Worm (Caenorhabditis elegans): ENCODE measurements around the gene F16B4.6.
A peak's percentile ranks its signal among the peaks of the same experiment; 100 is the strongest.

Gene F16B4.6

DNA sequence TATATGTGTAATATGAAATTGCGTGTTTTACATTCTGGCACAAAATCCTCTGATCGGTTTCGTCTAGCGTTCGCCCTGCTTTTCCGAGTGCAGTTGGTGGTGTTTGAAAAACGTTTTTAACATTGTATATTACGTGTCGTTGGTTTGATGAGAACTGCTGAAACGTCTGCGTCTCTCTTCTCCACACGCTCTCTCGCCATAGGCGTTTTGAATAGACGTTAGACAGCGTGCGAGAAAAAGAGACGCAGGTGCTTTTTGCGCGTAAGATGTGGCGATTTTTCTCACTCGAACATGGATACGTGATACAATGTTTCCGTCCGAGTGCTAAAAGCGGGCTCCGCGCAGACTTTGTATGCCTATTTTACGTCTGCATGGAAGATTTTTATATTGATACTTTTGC lies 33.5 kb downstream of the F16B4.6 start:
- TF ChIP-seq nhr-25 (tag; optimal IDR thresholded peaks at IDR 0.05) (no peak), nhr-129 (tag; optimal IDR thresholded peaks at IDR 0.05) (no peak), nhr-10 (tag; optimal IDR thresholded peaks at IDR 0.05) (no peak), skn-1 (tag; optimal IDR thresholded peaks at IDR 0.05) (no peak), lin-13 (GFP tag; optimal IDR thresholded peaks at IDR 0.05) (no peak), fos-1 (tag; optimal IDR thresholded peaks at IDR 0.05) (no peak), egl-27 (tag; optimal IDR thresholded peaks at IDR 0.05) (no peak), lsy-2 (tag; optimal IDR thresholded peaks at IDR 0.05) (no peak), mab-5 (tag; optimal IDR thresholded peaks at IDR 0.05) (no peak), sem-4 (tag; optimal IDR thresholded peaks at IDR 0.05) (no peak), gmeb-1 (tag; optimal IDR thresholded peaks at IDR 0.05) (no peak), nhr-21 (tag; optimal IDR thresholded peaks at IDR 0.05) (no peak), nhr-6 (tag; optimal IDR thresholded peaks at IDR 0.05) (no peak), zag-1 (tag; optimal IDR thresholded peaks at IDR 0.05) (no peak), nhr-11 (tag; optimal IDR thresholded peaks at IDR 0.05) (no peak), Y55F3AM.14 (GFP tag; optimal IDR thresholded peaks at IDR 0.05) (no peak)

DNA sequence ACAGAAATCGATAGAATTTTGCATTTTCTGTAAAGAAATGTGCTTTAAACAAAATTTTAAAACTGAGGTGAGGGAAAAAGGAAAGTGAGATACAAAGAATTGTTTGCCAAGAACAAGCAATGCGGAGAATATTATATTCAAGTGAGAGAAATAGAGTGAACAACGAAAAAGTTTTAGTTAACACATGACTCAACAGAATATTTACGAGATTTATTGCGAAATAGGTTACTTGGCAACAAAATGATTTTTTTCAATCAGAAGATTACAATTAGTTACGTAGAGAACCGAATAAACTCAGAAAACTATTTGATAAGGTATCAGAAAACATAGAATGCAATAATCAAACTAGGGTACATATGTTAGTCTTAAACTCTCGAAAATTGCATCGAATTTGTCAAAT lies 34.5 kb downstream of the F16B4.6 start, which contains the start of gene nhr-117:
Gene nhr-117, minus strand, starts transcription at position 27 of the 400 bp plus-strand sequence.
- peak; percentile 53 for TF ChIP-seq C34F6.9 (tag; optimal IDR thresholded peaks at IDR 0.05)
- TF ChIP-seq ztf-11 (tag; optimal IDR thresholded peaks at IDR 0.05) = no peak
- no peak for TF ChIP-seq unc-55 (GFP tag; optimal IDR thresholded peaks at IDR 0.05)
- peak; percentile 27 for TF ChIP-seq nhr-129 (tag; optimal IDR thresholded peaks at IDR 0.05)
- TF ChIP-seq zag-1 (tag; optimal IDR thresholded peaks at IDR 0.05) = no peak
- peak; percentile 5 for TF ChIP-seq gmeb-1 (tag; optimal IDR thresholded peaks at IDR 0.05)

DNA sequence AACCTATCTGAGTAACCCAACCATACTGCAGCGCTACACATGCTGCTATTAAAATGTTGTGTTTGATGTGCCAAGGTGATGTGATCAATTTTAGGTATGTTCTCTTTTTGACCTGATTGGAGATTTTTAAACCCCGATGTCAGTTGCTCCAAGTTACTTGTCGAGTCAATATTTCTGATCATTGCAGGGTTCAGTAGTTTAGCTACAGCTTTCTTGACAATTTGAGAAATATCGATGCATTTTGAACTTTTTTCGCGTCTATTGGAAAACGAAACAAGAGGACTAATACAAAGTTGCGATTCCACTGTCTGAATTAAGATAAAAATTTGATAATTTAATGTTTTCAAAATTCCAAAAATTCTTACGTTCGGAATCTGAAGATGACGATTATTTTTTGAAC lies 36.4 kb downstream of the F16B4.6 start:
- TF ChIP-seq nhr-23 (tag; optimal IDR thresholded peaks at IDR 0.05) (no peak), unc-62 (GFP tag; optimal IDR thresholded peaks at IDR 0.05) (no peak), zag-1 (tag; optimal IDR thresholded peaks at IDR 0.05) (no peak), ztf-4 (tag; optimal IDR thresholded peaks at IDR 0.05) (no peak), sma-9 (GFP tag; optimal IDR thresholded peaks at IDR 0.05) (no peak), sma-9 (tag; optimal IDR thresholded peaks at IDR 0.05) (no peak)

DNA sequence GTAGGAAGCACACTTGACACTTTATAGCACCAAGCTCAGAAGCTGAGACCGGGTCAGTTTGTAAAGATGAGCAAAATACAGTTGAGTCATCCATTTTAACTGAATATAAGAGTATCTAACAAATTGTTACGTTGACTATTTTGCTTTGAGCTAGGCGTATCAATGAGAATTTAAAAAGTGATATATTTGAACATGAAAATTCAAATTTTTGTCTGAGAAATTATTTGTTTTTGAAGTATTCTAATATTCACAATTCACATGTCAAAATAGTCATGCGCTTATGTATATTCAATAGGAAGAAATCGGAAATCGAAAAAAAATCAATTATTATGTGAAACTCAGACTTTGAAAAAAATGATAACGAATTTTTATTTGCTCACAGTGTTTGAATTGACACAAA lies 37.3 kb downstream of the F16B4.6 start, which contains the start of gene nhr-110:
Gene nhr-110, minus strand, starts transcription at position 101 of the 400 bp plus-strand sequence.
- TF ChIP-seq sma-3 (GFP tag; optimal IDR thresholded peaks at IDR 0.05) (no peak), unc-55 (GFP tag; optimal IDR thresholded peaks at IDR 0.05) (no peak), sem-4 (tag; optimal IDR thresholded peaks at IDR 0.05) (no peak), nhr-6 (tag; optimal IDR thresholded peaks at IDR 0.05) (no peak), lin-39 (tag; optimal IDR thresholded peaks at IDR 0.05) (no peak), mdl-1 (tag; optimal IDR thresholded peaks at IDR 0.05) (no peak), unc-62 (GFP tag; optimal IDR thresholded peaks at IDR 0.05) (no peak)

DNA sequence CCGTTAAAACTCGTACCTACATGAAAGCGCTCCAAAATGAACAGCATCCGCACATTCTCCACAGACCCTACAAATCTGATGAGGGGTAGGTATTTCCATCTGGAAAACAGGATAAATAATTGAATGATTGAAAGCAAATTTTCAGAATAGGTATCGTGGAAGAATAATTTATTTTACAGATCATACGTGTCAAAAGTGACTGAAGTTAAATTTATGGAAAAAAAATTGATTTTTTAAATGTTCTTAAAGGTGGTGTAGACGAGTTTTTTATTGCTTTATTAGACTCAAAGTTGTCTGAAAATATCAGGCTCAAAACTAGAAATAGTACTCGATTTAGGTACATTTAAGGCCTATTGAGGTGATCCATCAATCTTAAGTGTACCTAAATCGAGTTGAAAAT lies 39.7 kb downstream of the F16B4.6 start, which contains the start of gene nhr-237:
Gene nhr-237, minus strand, starts transcription at position 101 of the 400 bp plus-strand sequence.
- TF ChIP-seq ceh-82 (tag; optimal IDR thresholded peaks at IDR 0.05) (no peak), peb-1 (tag; optimal IDR thresholded peaks at IDR 0.05) (no peak), nhr-11 (tag; optimal IDR thresholded peaks at IDR 0.05) (no peak)

DNA sequence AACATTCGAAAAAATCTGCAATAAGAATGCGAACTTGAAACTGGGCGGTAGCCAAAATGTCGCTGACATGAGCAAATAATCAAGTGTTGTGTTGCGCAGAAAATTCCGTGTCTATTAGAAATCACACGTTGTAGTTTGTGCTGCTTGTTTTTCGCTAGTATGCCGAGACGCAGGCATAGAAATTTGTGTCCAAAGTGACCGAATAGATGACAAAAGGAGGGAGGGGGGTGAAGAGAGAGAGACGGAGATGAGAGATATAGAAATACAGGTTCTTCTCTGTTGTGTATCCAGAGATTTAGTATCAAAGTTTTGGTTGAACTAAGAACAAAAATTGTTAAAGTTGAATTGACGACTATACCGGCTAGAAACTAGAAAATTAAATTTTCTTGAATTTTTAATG lies 40.3 kb downstream of the F16B4.6 start:
- TF ChIP-seq crh-2 (tag; optimal IDR thresholded peaks at IDR 0.05) = peak; percentile 44
- TF ChIP-seq gmeb-1 (tag; optimal IDR thresholded peaks at IDR 0.05) = no peak
- TF ChIP-seq sma-9 (GFP tag; optimal IDR thresholded peaks at IDR 0.05) = peak; percentile 56
- TF ChIP-seq sma-9 (tag; optimal IDR thresholded peaks at IDR 0.05) = no peak
- TF ChIP-seq egl-27 (tag; optimal IDR thresholded peaks at IDR 0.05) = peak; percentile 57
- peak; percentile 84 for TF ChIP-seq F13H6.1 (tag; optimal IDR thresholded peaks at IDR 0.05)
- no peak for TF ChIP-seq nhr-6 (tag; optimal IDR thresholded peaks at IDR 0.05)
- peak; percentile 35 for TF ChIP-seq fos-1 (tag; optimal IDR thresholded peaks at IDR 0.05)
- TF ChIP-seq nhr-129 (tag; optimal IDR thresholded peaks at IDR 0.05) = peak; percentile 76
- peak; percentile 49 for TF ChIP-seq sma-3 (GFP tag; optimal IDR thresholded peaks at IDR 0.05)
- TF ChIP-seq Y55F3AM.14 (GFP tag; optimal IDR thresholded peaks at IDR 0.05) = no peak
- TF ChIP-seq nhr-25 (tag; optimal IDR thresholded peaks at IDR 0.05) = peak; percentile 69
